Fruit fly (Drosophila melanogaster) whole organism, pupa: ENCODE measurements around the gene Fancl.

Experiments used
- CG10348 ChIP-seq: fragments of 200-800 bp; sonication (Bioruptor generic); IDR thresholded peaks from 2 replicates; pipeline ENCODE4 v1.3.6; 2022; ENCODE audit warnings: missing biosample characterization, missing genetic modification characterization
- CG32121 ChIP-seq: fragments of 200-800 bp; sonication (Bioruptor generic); IDR thresholded peaks from 2 replicates; pipeline ENCODE4 v1.3.6; 2022; ENCODE audit warnings: missing biosample characterization, missing genetic modification characterization
- Pif1A ChIP-seq: fragments of 200-800 bp; sonication (Bioruptor generic); optimal IDR thresholded peaks from 3 replicates; lab custom pipeline; 2016; ENCODE audit warnings: missing biosample characterization, missing genetic modification characterization

DNA sequence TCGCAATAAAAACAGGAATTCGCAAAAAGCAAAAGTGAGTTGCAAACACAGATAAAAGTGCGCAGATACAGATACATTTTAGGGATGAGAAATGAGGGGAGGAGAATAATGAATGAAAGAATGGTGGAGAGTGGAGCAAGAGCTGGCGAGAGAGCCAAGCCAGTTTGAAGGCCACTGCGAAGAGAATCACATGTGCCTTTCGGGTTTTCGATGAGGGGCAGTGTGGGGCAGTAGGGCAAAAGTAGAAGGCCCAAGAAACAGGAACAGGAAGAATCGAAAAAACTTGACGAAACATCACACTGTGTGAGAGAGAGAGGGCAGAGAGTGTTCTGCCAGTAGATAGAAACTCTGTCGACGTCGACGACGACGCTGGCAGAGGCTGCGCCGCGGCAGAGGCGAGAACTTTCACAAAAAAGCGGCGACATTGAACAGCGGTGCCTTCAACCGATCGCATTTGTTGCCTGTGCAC is 31.5 kb upstream of the Fancl start:
- no peak for TF ChIP-seq CG32121 (GFP tag; lab: Robert Waterston, UW)
- TF ChIP-seq CG10348 (GFP tag; lab: Robert Waterston, UW) = no peak
- no peak for TF ChIP-seq Pif1A (GFP tag; lab: Kevin White, UChicago)
